Worm (Caenorhabditis elegans) whole organism, midembryonic: ENCODE measurements around the gene C52A10.3.

Source experiments
- cog-1 ChIP-seq: sonication (generic microtip); optimal IDR thresholded peaks from 2 replicates; lab custom pipeline; 2016; ENCODE audit warnings: missing genetic modification characterization, missing compliant biosample characterization
- flt-1 ChIP-seq: fragments of 200-800 bp; sonication (Bioruptor generic); IDR thresholded peaks from 2 replicates; pipeline ENCODE4 v1.3.6; 2022; ENCODE audit warnings: missing genetic modification characterization, missing compliant biosample characterization
- ztf-23 ChIP-seq: fragments of 200-800 bp; sonication (Bioruptor generic); IDR thresholded peaks from 2 replicates; pipeline ENCODE4 v1.3.6; 2022; ENCODE audit warnings: missing genetic modification reagents, missing genetic modification characterization, missing compliant biosample characterization

- TF ChIP-seq cog-1 (tag; lab: Kevin White, UChicago) (no peak), ztf-23 (GFP tag; lab: Robert Waterston, UW) (no peak), flt-1 (GFP tag; lab: Robert Waterston, UW) (no peak)
Measured at ce11 chrV:5228513-5228912, 10.8 kb downstream of the C52A10.3 start.
